Worm (Caenorhabditis elegans): ENCODE measurements around the gene C01G6.3.
A peak's percentile ranks its signal among the peaks of the same experiment; 100 is the strongest.

C01G6.3 gene

DNA sequence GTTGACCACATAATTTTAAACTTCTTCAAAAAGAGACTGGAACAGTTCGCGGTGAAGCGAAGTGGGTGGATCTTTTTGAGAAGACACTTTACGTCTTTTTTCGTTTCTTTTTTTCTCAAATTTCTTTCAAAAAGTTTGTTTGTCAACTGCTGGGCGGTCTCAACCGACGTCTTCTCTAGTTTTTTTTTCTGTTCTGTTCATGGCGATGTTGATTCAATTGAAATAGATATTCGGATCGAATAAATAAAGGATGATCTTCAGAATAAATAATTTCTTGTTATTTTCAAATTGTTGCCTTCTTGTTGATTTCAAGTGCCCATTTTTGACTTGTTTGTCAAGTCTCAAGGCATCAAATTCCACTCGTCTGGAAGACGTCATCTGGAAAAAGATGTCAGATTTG lies 19.3 kb upstream of the C01G6.3 start, which contains the start of gene T26C5.4:
T26C5.4 (minus strand) TSS at position 101 of the 400 bp plus-strand sequence.
- no peak for TF ChIP-seq gei-8 (GFP tag; optimal IDR thresholded peaks at IDR 0.05)
- no peak for TF ChIP-seq snpc-4 (tag; optimal IDR thresholded peaks at IDR 0.05)
- no peak for TF ChIP-seq dve-1 (tag; optimal IDR thresholded peaks at IDR 0.05; ENCODE audit: insufficient read depth)
- no peak for TF ChIP-seq aly-2 (tag; optimal IDR thresholded peaks at IDR 0.05)
- no peak for TF ChIP-seq tra-1 (GFP tag; IDR thresholded peaks at IDR 0.05)
- no peak for TF ChIP-seq hlh-30 (tag; optimal IDR thresholded peaks at IDR 0.05; ENCODE audit: insufficient read depth)
- TF ChIP-seq php-3 (GFP tag; IDR thresholded peaks at IDR 0.05), result no peak
- no peak for TF ChIP-seq daf-8 (GFP tag; IDR thresholded peaks at IDR 0.05)
- TF ChIP-seq D1046.2 (GFP tag; IDR thresholded peaks at IDR 0.05), result no peak
- TF ChIP-seq zfp-3 (GFP tag; conservative IDR thresholded peaks at IDR 0.05), result no peak
- no peak for TF ChIP-seq nhr-10 (tag; optimal IDR thresholded peaks at IDR 0.05)
- no peak for TF ChIP-seq Y75B8A.6 (GFP tag; IDR thresholded peaks at IDR 0.05)

DNA sequence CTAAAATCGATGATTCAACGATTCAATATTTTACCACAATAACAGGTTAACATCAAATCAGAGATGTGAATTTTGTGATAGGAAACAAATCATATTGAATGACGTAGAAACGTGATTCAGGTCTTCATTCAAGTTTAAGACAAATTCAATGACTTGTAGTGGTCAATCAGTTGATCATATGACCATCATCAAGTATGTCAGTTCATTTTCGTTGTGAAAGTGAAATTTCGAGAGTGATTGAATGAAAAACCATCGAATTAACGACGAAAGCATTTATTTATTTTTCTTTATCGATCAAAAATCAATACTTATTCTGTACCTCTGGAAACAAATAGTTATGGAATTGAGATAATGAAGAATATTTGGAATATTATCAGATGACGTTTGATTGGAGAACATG lies 18.2 kb upstream of the C01G6.3 start:
- no peak for TF ChIP-seq ama-1 (optimal IDR thresholded peaks at IDR 0.05)
- TF ChIP-seq hlh-30 (tag; optimal IDR thresholded peaks at IDR 0.05; ENCODE audit: insufficient read depth), result peak; percentile 23

DNA sequence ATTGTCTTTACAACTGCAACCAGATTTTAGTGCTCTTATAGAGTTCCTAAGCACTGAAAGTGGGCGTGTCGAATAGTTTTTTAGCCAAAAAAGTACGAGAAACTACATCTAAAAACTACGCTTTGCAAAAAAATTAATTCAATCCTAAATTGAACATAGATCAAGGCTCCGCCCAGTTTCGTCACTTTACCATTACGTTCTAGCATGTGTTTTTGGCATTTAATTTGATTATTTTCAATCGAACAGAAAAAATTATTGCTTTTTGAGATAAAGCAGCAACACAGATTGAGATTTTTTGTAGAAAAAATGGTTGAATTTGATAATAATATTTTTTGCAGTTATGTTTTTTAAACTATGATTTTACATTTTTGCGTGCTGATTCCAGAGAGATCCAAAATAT lies 15.5 kb upstream of the C01G6.3 start, which contains the start of gene nlp-82:
nlp-82 (minus strand) TSS at position 101 of the 400 bp plus-strand sequence.
- no peak for TF ChIP-seq dmd-6 (GFP tag; IDR thresholded peaks at IDR 0.05)
- TF ChIP-seq gei-8 (GFP tag; optimal IDR thresholded peaks at IDR 0.05), result no peak
- no peak for TF ChIP-seq nhr-48 (tag; optimal IDR thresholded peaks at IDR 0.05)
- TF ChIP-seq ceh-32 (tag; optimal IDR thresholded peaks at IDR 0.05; ENCODE audit: poor library complexity), result no peak
- TF ChIP-seq F44E2.7 (GFP tag; IDR thresholded peaks at IDR 0.05), result no peak
- TF ChIP-seq nhr-111 (GFP tag; optimal IDR thresholded peaks at IDR 0.05), result no peak
- TF ChIP-seq nhr-25 (tag; optimal IDR thresholded peaks at IDR 0.05; ENCODE audit: borderline replicate concordance, insufficient read depth), result no peak
- no peak for TF ChIP-seq tra-1 (GFP tag; IDR thresholded peaks at IDR 0.05)

DNA sequence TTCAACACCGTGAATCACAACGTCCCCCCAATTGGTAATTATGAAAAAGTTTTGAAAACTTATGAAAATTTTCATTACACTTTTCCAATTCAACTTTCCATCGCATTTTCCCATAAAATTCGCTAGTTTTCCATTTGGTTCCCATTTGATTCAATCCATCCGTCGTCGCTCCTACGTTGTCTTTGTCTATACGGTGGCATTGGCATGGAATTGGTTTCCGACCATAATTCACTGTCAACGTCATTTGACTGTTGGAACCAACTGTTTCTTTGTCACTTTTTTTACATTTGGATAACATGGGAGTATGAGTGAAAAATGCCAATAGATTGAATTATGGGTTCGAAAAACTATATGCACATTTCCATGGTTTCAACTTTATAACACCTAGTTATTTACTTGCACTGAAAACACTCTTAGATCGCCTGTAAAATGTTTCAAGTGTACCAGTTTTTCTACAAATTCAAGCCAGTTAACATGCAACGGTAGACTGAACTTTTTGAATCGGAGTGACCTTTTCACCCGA lies 11.6 kb upstream of the C01G6.3 start:
- no peak for TF ChIP-seq Y48G9A.11 (GFP tag; IDR thresholded peaks at IDR 0.05)
- no peak for TF ChIP-seq spr-3 (GFP tag; optimal IDR thresholded peaks at IDR 0.05)
- no peak for TF ChIP-seq hlh-11 (tag; optimal IDR thresholded peaks at IDR 0.05)
- no peak for TF ChIP-seq nhr-10 (tag; optimal IDR thresholded peaks at IDR 0.05)
- TF ChIP-seq F26F4.8 (GFP tag; conservative IDR thresholded peaks at IDR 0.05), result no peak
- no peak for TF ChIP-seq aly-2 (tag; optimal IDR thresholded peaks at IDR 0.05)
- TF ChIP-seq sdz-12 (GFP tag; optimal IDR thresholded peaks at IDR 0.05), result no peak
- no peak for TF ChIP-seq vab-7 (GFP tag; IDR thresholded peaks at IDR 0.05)
- no peak for TF ChIP-seq F49E8.2 (tag; optimal IDR thresholded peaks at IDR 0.05; ENCODE audit: borderline replicate concordance)
- no peak for TF ChIP-seq madf-9 (GFP tag; conservative IDR thresholded peaks at IDR 0.05)
- TF ChIP-seq nhr-41 (GFP tag; IDR thresholded peaks at IDR 0.05), result no peak
- TF ChIP-seq skn-1 (tag; optimal IDR thresholded peaks at IDR 0.05), result no peak
- TF ChIP-seq zfp-3 (GFP tag; conservative IDR thresholded peaks at IDR 0.05), result no peak
- no peak for TF ChIP-seq cey-2 (tag; optimal IDR thresholded peaks at IDR 0.05; ENCODE audit: borderline replicate concordance, insufficient read depth)
- TF ChIP-seq nhr-102 (tag; optimal IDR thresholded peaks at IDR 0.05), result no peak
- TF ChIP-seq ceh-20 (GFP tag; IDR thresholded peaks at IDR 0.05), result no peak
- no peak for TF ChIP-seq ZK337.2 (GFP tag; IDR thresholded peaks at IDR 0.05)
- TF ChIP-seq lin-39 (tag; optimal IDR thresholded peaks at IDR 0.05), result no peak
